Fruit fly (Drosophila melanogaster) S2 (cell line): Measurements from ENCODE around the gene CG43679.

Experiments used
- CG8478 ChIP-seq: fragments of >200 bp; optimal IDR thresholded peaks from 2 replicates; lab custom pipeline; 2018
- CTCF ChIP-seq, 2 experiments: fragments of >200 bp; optimal IDR thresholded peaks; 2 replicates each; lab custom pipeline; 2018

DNA sequence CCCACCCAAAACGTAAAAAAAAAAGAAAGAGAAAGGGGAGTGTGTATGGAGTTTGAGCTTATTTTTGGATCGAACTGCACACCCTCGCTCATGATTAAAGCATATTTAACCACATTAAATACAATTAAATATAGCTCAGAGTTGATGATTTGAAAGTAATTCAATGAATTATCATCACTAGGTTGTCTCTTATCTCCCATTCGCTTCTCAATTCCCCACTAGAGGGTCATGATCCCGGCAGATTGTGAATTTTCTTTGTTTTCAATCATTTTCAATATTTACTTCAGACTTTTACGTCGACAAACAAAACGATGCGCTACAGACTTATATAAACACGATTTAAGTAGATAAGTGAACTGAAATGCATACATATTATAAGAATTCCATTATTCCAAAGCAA is 25.2 kb upstream of the CG43679 start:
- TF ChIP-seq CTCF (optimal IDR thresholded peaks at IDR 0.05; lab: Kevin White, UChicago): no peak
- no peak for TF ChIP-seq CG8478
